Worm (Caenorhabditis elegans) whole organism, early embryonic: ENCODE results near the gene xpo-3.

Source experiments
- aly-1 ChIP-seq: sonication (generic microtip); optimal IDR thresholded peaks from 2 replicates; lab custom pipeline; 2016; ENCODE audit warnings: missing genetic modification characterization, missing compliant biosample characterization
- hmbx-1 ChIP-seq: sonication (generic microtip); optimal IDR thresholded peaks from 2 replicates; lab custom pipeline; 2016; ENCODE audit warnings: mild to moderate bottlenecking, missing genetic modification characterization, missing compliant biosample characterization
- sea-1 ChIP-seq: fragments of 200-800 bp; sonication (Bioruptor generic); conservative IDR thresholded peaks from 2 replicates; pipeline ENCODE4 v1.3.6; 2022; ENCODE audit warnings: missing genetic modification characterization, missing compliant biosample characterization

DNA sequence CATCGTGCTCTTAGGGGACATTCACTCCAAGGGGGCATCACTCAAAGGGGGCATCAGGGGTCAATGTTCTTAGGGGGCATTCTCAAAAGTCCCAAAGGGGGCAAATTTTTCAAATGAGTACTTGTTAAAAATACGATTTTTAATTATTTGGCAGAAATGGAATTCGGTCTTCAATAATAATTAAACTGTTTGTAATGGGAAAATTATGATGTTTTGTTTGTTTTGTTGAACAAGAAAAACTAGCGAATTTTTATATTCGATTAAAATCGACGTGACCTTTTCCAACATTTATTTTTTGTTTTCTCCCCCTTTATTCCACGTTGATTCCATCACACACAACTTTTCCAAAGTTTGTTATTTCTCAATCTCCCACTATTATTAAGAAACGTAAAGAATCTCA is 43.2 kb upstream of the xpo-3 start, which contains the start of gene F57H12.5:
- TF ChIP-seq sea-1 (no peak), aly-1 (no peak), hmbx-1 (no peak)
